Fruit fly (Drosophila melanogaster) whole organism, embryonic: Measurements from ENCODE around the gene CG33641.

ENCODE experiments used
- CG10979 ChIP-seq: fragments of 200-800 bp; sonication (Bioruptor generic); optimal IDR thresholded peaks from 2 replicates; lab custom pipeline; 2018; ENCODE audit warnings: missing biosample characterization, mild to moderate bottlenecking, missing genetic modification characterization, moderate library complexity
- CG12071 ChIP-seq: fragments of 200-800 bp; sonication (Bioruptor generic); optimal IDR thresholded peaks from 3 replicates; lab custom pipeline; 2018; ENCODE audit warnings: missing biosample characterization, mild to moderate bottlenecking, missing genetic modification characterization
- CG3726 ChIP-seq: fragments of 200-800 bp; sonication (Bioruptor generic); IDR thresholded peaks from 3 replicates; pipeline ENCODE4, ENCODE4 v1.3.6; 2022; ENCODE audit warnings: missing biosample characterization, missing genetic modification characterization
- Dad ChIP-seq: fragments of 200-800 bp; sonication (Bioruptor generic); optimal IDR thresholded peaks from 3 replicates; lab custom pipeline; 2016; ENCODE audit warnings: missing biosample characterization, missing genetic modification characterization
- MESR4 ChIP-seq: fragments of 200-800 bp; sonication (Bioruptor generic); optimal IDR thresholded peaks from 2 replicates; lab custom pipeline; 2018; ENCODE audit warnings: missing biosample characterization, mild to moderate bottlenecking, missing genetic modification characterization, moderate library complexity
- abd-A ChIP-seq: fragments of 200-800 bp; sonication (Bioruptor generic); optimal IDR thresholded peaks from 3 replicates; lab custom pipeline; 2019; ENCODE audit warnings: missing biosample characterization, mild to moderate bottlenecking, missing genetic modification characterization, moderate library complexity
- usp ChIP-seq: fragments of >200 bp; optimal IDR thresholded peaks from 2 replicates; lab custom pipeline; 2017; ENCODE audit warnings: missing biosample characterization, missing genetic modification characterization

DNA sequence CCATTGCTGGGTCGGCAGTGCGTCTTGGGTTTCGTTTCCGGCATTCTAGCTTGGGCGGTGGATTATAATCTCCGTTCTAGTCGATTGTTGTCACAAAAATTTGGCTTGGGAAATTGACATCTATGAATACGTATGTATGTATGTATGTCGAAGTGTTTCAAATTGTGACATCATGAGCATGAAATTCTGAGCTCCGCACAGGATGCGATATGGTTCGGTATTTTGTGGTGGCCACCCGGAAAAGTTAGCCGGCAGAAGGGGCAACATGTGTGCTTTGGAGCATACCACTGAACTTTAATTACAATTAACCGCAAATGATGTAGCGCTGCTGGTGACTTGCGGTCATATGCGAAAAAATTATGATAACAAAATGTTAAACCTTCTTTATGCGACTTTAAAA is 6.8 kb downstream of the CG33641 start, which contains the start of gene CG15638:
- TF ChIP-seq CG10979 (no peak), CG12071 (GFP tag; lab: Kevin White, UChicago) (no peak), abd-A (tag; lab: Kevin White, UChicago) (no peak), MESR4 (GFP tag; lab: Kevin White, UChicago) (no peak), Dad (no peak), CG3726 (no peak), usp (GFP tag; lab: Kevin White, UChicago) (no peak)
